Worm (Caenorhabditis elegans) whole organism, late embryonic: Measurements from ENCODE around the gene fbxc-40.
"Not testable (repeated sequence)": the region's sequence is repeated elsewhere in the genome, so short reads cannot be mapped to it uniquely, and the experiment has no call there.

Source experiments
- C38D4.7 ChIP-seq: fragments of 200-800 bp; sonication (Bioruptor generic); optimal IDR thresholded peaks from 2 replicates; lab custom pipeline; 2018; ENCODE audit warnings: mild to moderate bottlenecking, missing genetic modification characterization, moderate library complexity, missing compliant biosample characterization
- K02D7.2 ChIP-seq: sonication (generic microtip); optimal IDR thresholded peaks from 2 replicates; lab custom pipeline; 2017; ENCODE audit warnings: mild to moderate bottlenecking, missing genetic modification characterization, missing compliant biosample characterization
- K09A11.1 ChIP-seq: sonication (generic microtip); optimal IDR thresholded peaks from 2 replicates; lab custom pipeline; 2017; ENCODE audit warnings: antibody characterized with exemption, mild to moderate bottlenecking, missing genetic modification characterization, missing compliant biosample characterization; ENCODE audit not compliant: insufficient read depth
- ama-1 ChIP-seq: fragments of 150-350 bp; optimal IDR thresholded peaks from 2 replicates; lab custom pipeline; 2014
- ceh-14 ChIP-seq: sonication (generic microtip); optimal IDR thresholded peaks from 2 replicates; lab custom pipeline; 2016; ENCODE audit warnings: missing genotype, missing genetic modification characterization, missing compliant biosample characterization
- ceh-22 ChIP-seq: sonication (generic microtip); optimal IDR thresholded peaks from 2 replicates; lab custom pipeline; 2017; ENCODE audit warnings: missing biosample characterization, missing genetic modification characterization
- ceh-30 ChIP-seq: fragments of 150-350 bp; optimal IDR thresholded peaks from 2 replicates; lab custom pipeline; 2014; ENCODE audit warnings: missing biosample characterization, missing genetic modification characterization
- ceh-48 ChIP-seq: sonication (generic microtip); optimal IDR thresholded peaks from 2 replicates; lab custom pipeline; 2016; ENCODE audit warnings: missing genetic modification characterization, inconsistent platforms, missing compliant biosample characterization
- ceh-6 ChIP-seq: fragments of 200-800 bp; sonication (Bioruptor generic); optimal IDR thresholded peaks from 2 replicates; lab custom pipeline; 2018; ENCODE audit warnings: mild to moderate bottlenecking, missing genetic modification characterization, missing compliant biosample characterization
- che-1 ChIP-seq: sonication (generic microtip); optimal IDR thresholded peaks from 2 replicates; lab custom pipeline; 2016; ENCODE audit warnings: mild to moderate bottlenecking, missing genetic modification characterization, missing compliant biosample characterization
- dve-1 ChIP-seq: sonication (generic microtip); optimal IDR thresholded peaks from 2 replicates; lab custom pipeline; 2017; ENCODE audit warnings: antibody characterized with exemption, mild to moderate bottlenecking, missing genetic modification characterization, missing compliant biosample characterization
- elt-2 ChIP-seq: sonication (generic microtip); optimal IDR thresholded peaks from 2 replicates; lab custom pipeline; 2016; ENCODE audit warnings: missing genetic modification reagents, missing genetic modification characterization, missing compliant biosample characterization
- elt-4 ChIP-seq: sonication (generic microtip); optimal IDR thresholded peaks from 2 replicates; lab custom pipeline; 2016; ENCODE audit warnings: missing genetic modification characterization, missing compliant biosample characterization
- fax-1 ChIP-seq: sonication (generic microtip); optimal IDR thresholded peaks from 2 replicates; lab custom pipeline; 2016; ENCODE audit warnings: missing genotype, missing genetic modification characterization, missing compliant biosample characterization
- fkh-6 ChIP-seq: sonication (generic microtip); optimal IDR thresholded peaks from 2 replicates; lab custom pipeline; 2016; ENCODE audit warnings: missing genetic modification characterization, missing compliant biosample characterization
- gmeb-2 ChIP-seq: sonication (generic microtip); optimal IDR thresholded peaks from 2 replicates; lab custom pipeline; 2016; ENCODE audit warnings: missing genetic modification characterization, inconsistent platforms, missing compliant biosample characterization
- hlh-13 ChIP-seq: fragments of 200-800 bp; sonication (Bioruptor generic); optimal IDR thresholded peaks from 2 replicates; lab custom pipeline; 2018; ENCODE audit warnings: mild to moderate bottlenecking, missing genetic modification characterization, missing compliant biosample characterization
- hlh-15 ChIP-seq: sonication (generic microtip); optimal IDR thresholded peaks from 2 replicates; lab custom pipeline; 2016; ENCODE audit warnings: missing genetic modification characterization, missing compliant biosample characterization
- hlh-30 ChIP-seq: sonication (generic microtip); optimal IDR thresholded peaks from 2 replicates; lab custom pipeline; 2017; ENCODE audit warnings: antibody characterized with exemption, missing genetic modification characterization, missing compliant biosample characterization; ENCODE audit not compliant: insufficient read depth
- hlh-6 ChIP-seq: sonication (generic microtip); optimal IDR thresholded peaks from 2 replicates; lab custom pipeline; 2016; ENCODE audit warnings: missing genotype, missing genetic modification characterization, missing compliant biosample characterization
- hlh-8 ChIP-seq: sonication (generic microtip); optimal IDR thresholded peaks from 2 replicates; lab custom pipeline; 2016; ENCODE audit warnings: missing genotype, missing genetic modification characterization, missing compliant biosample characterization
- mec-3 ChIP-seq: sonication (generic microtip); optimal IDR thresholded peaks from 2 replicates; lab custom pipeline; 2016; ENCODE audit warnings: borderline replicate concordance, missing genetic modification characterization, missing compliant biosample characterization
- nfya-1 ChIP-seq: sonication (generic microtip); optimal IDR thresholded peaks from 2 replicates; lab custom pipeline; 2017; ENCODE audit warnings: missing genetic modification characterization, mild to moderate bottlenecking, missing compliant biosample characterization, antibody characterized with exemption, moderate library complexity
- nhr-11 ChIP-seq: fragments of 150-350 bp; optimal IDR thresholded peaks from 2 replicates; lab custom pipeline; 2014; ENCODE audit warnings: missing biosample characterization, missing genetic modification characterization
- nhr-232 ChIP-seq: sonication (generic microtip); optimal IDR thresholded peaks from 2 replicates; lab custom pipeline; 2016; ENCODE audit warnings: missing genetic modification characterization, missing compliant biosample characterization
- odd-2 ChIP-seq: sonication (generic microtip); optimal IDR thresholded peaks from 2 replicates; lab custom pipeline; 2017; ENCODE audit warnings: antibody characterized with exemption, mild to moderate bottlenecking, missing genetic modification characterization, missing compliant biosample characterization
- pha-2 ChIP-seq: sonication (generic microtip); optimal IDR thresholded peaks from 2 replicates; lab custom pipeline; 2017; ENCODE audit warnings: mild to moderate bottlenecking, missing genetic modification characterization, missing compliant biosample characterization
- pha-4 ChIP-seq: fragments of 150-350 bp; optimal IDR thresholded peaks from 2 replicates; lab custom pipeline; 2018; ENCODE audit warnings: missing biosample characterization, missing genetic modification reagents, missing genetic modification characterization
- pqm-1 ChIP-seq: sonication (generic microtip); optimal IDR thresholded peaks from 2 replicates; lab custom pipeline; 2016; ENCODE audit warnings: missing genetic modification characterization, missing compliant biosample characterization
- pros-1 ChIP-seq: fragments of 150-350 bp; optimal IDR thresholded peaks from 2 replicates; lab custom pipeline; 2014; ENCODE audit warnings: missing biosample characterization, missing genetic modification reagents, missing genetic modification characterization
- ref-2 ChIP-seq: sonication (generic microtip); optimal IDR thresholded peaks from 2 replicates; lab custom pipeline; 2016; ENCODE audit warnings: missing genetic modification characterization, missing compliant biosample characterization
- sdc-2 ChIP-seq: sonication (generic microtip); optimal IDR thresholded peaks from 2 replicates; lab custom pipeline; 2016; ENCODE audit warnings: missing genotype, missing genetic modification characterization, missing compliant biosample characterization
- sox-2 ChIP-seq: fragments of 200-800 bp; sonication (Bioruptor generic); IDR thresholded peaks from 2 replicates; pipeline ENCODE4 v1.3.6; 2022; ENCODE audit warnings: missing genetic modification reagents, missing genetic modification characterization, missing compliant biosample characterization
- sox-4 ChIP-seq: sonication (generic microtip); optimal IDR thresholded peaks from 2 replicates; lab custom pipeline; 2017; ENCODE audit warnings: mild to moderate bottlenecking, missing genetic modification characterization, inconsistent platforms, missing compliant biosample characterization
- tbx-7 ChIP-seq: sonication (generic microtip); optimal IDR thresholded peaks from 2 replicates; lab custom pipeline; 2016; ENCODE audit warnings: missing genotype, missing genetic modification characterization, missing compliant biosample characterization
- ttx-3 ChIP-seq: sonication (generic microtip); optimal IDR thresholded peaks from 2 replicates; lab custom pipeline; 2016; ENCODE audit warnings: missing genetic modification reagents, missing genetic modification characterization, missing compliant biosample characterization
- unc-42 ChIP-seq: sonication (generic microtip); optimal IDR thresholded peaks from 2 replicates; lab custom pipeline; 2016; ENCODE audit warnings: missing genotype, missing genetic modification characterization, missing compliant biosample characterization
- zip-5 ChIP-seq: sonication (generic microtip); optimal IDR thresholded peaks from 2 replicates; lab custom pipeline; 2016; ENCODE audit warnings: missing genetic modification characterization, missing compliant biosample characterization

Gene fbxc-40

DNA sequence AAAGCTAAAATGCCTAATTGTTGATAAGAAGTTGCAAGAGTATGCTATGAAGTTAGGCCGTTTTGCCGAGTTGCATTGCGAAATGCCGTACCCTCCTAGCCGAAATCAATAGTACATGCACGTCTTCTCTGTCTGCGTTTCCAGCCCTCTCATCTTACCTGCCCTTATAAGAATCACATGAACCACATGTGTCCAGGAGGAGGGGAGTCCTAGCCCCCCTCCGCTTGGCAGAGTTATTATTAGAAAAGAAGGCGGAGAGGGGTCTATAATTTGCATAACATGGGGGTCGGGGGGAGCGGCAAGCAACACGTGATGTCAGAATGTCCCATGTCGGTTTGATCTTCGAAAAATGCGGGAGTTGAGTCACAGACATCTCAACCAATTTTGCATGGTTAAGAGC is 32.8 kb upstream of the fbxc-40 start:
- TF ChIP-seq fkh-6 (no peak), hlh-30 (tag; lab: Kevin White, UChicago) (peak; percentile 60), ceh-48 (tag; lab: Kevin White, UChicago) (peak; percentile 6)

DNA sequence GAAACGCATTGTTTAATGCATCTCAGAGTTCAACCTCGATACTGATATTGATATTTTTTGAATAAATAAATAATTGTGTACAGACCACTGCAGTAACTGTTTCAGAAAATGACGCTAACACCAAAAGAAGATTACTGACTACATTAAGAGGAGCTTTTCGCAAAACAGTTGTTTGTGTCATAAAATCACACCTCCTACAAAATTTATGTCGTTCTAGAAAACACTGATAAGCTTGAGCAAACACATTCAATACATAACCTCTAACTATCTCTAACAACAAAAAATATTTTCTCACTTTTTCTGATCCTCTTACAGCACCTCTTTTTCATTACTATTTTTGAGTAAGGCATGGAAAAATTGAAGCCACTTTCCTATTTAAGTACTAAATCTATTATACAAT is 31.2 kb upstream of the fbxc-40 start, which contains the start of gene fbxc-7:
TSS of gene fbxc-7 (plus strand) at position 301 of the 400 bp plus-strand sequence.
- not testable (repeated sequence) for TF ChIP-seq ceh-30, sdc-2, che-1 (tag; lab: Kevin White, UChicago)

DNA sequence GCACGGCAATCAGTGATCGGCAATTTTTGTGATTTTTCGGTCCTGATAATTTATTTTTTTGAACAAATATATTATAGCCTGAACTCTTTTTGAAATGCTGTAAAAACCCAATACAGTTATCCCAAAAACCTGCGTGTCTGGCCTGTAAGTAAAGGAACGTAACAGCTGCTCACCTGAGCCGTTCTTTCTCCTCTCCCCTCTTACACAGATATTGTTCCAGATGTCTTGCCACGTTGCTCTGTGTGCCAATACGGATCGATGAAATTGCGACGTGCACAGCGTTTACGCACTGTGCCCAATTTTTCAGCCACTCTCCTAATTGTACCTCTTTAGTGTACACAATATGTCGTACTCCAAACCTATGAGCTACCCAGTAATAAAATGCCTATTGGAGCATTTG is 27.2 kb upstream of the fbxc-40 start, which contains the start of gene sdz-4:
TSS of gene sdz-4 (plus strand) at position 301 of the 400 bp plus-strand sequence.
- TF ChIP-seq odd-2 (tag; lab: Kevin White, UChicago) (no peak), dve-1 (tag; lab: Kevin White, UChicago) (no peak), pros-1 (tag; lab: Kevin White, UChicago) (no peak), nfya-1 (tag; lab: Kevin White, UChicago) (no peak), hlh-8 (no peak), ref-2 (tag; lab: Kevin White, UChicago) (no peak), pha-2 (tag; lab: Kevin White, UChicago) (no peak), hlh-13 (GFP tag; lab: Kevin White, UChicago) (no peak), C38D4.7 (no peak), hlh-15 (no peak), ceh-6 (GFP tag; lab: Kevin White, UChicago) (no peak), pha-4 (tag; lab: Kevin White, UChicago) (no peak), mec-3 (tag; lab: Kevin White, UChicago) (no peak), K02D7.2 (no peak), nhr-232 (tag; lab: Kevin White, UChicago) (no peak), zip-5 (tag; lab: Kevin White, UChicago) (no peak), ttx-3 (tag; lab: Kevin White, UChicago) (no peak), ceh-14 (no peak)

DNA sequence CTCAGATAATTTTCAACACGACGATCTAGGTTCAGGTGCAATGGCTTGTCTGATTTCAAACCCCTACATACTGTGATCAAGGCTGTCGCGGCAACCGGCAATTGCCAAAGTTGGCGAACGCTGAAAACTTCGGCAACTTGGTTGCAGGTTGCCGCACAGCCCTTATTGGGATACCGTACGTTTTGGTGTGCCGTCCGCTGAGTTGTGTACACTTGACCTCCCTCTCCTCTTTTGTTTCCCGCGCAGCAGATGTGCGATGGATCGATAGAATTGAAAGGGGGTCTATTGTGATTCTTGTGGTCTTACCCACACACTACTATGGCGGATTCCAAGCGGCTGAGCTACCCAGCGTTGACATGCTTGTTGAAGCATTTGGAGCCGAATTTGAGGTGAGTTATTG is 25.6 kb upstream of the fbxc-40 start, which contains the start of the genes C32B5.18 and C32B5.7:
TSS of gene C32B5.18 (plus strand) at position 301 of the 400 bp plus-strand sequence.
TSS of gene C32B5.7 (plus strand) at position 311 of the 400 bp plus-strand sequence.
- no peak for TF ChIP-seq dve-1 (tag; lab: Kevin White, UChicago)
- TF ChIP-seq ceh-6 (GFP tag; lab: Kevin White, UChicago): no peak
- TF ChIP-seq nfya-1 (tag; lab: Kevin White, UChicago): no peak
- TF ChIP-seq ceh-48 (tag; lab: Kevin White, UChicago): no peak
- TF ChIP-seq gmeb-2 (tag; lab: Kevin White, UChicago): no peak
- no peak for TF ChIP-seq tbx-7
- no peak for TF ChIP-seq ceh-14
- TF ChIP-seq ceh-22 (tag; lab: Kevin White, UChicago): no peak
- no peak for TF ChIP-seq sox-2 (GFP tag; lab: Robert Waterston, UW)
- TF ChIP-seq ama-1 (lab: Kevin White, UChicago): no peak
- TF ChIP-seq odd-2 (tag; lab: Kevin White, UChicago): no peak
- TF ChIP-seq hlh-13 (GFP tag; lab: Kevin White, UChicago): no peak

DNA sequence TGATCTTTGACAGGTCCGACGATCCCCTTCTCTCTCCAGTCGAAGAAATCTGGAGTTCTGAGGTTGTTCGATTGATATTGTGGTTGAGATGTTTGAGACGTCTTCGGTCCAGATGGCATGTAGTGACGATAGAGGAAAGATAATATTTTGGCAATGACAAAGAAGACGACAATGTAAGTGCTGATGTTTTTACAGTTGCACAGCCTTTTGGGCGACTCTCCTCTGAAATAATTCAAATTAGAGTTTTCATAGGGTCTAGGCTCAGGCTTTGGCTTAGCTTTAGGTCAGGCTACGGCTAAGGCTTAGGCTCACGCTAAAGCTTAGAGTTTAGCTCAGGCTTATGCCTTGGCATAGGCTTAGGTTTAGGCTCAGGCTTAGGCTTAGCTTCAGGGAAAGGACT is 23.8 kb upstream of the fbxc-40 start, which contains the start of gene C32B5.13:
TSS of gene C32B5.13 (minus strand) at position 101 of the 400 bp plus-strand sequence.
- TF ChIP-seq unc-42 (tag; lab: Kevin White, UChicago) (no peak), elt-2 (tag; lab: Kevin White, UChicago) (no peak), ceh-14 (no peak), hlh-13 (GFP tag; lab: Kevin White, UChicago) (no peak), dve-1 (tag; lab: Kevin White, UChicago) (no peak), pqm-1 (no peak), hlh-30 (tag; lab: Kevin White, UChicago) (no peak), ref-2 (tag; lab: Kevin White, UChicago) (no peak), ceh-48 (tag; lab: Kevin White, UChicago) (no peak), nhr-232 (tag; lab: Kevin White, UChicago) (no peak), hlh-6 (no peak), mec-3 (tag; lab: Kevin White, UChicago) (no peak), fax-1 (tag; lab: Kevin White, UChicago) (no peak), sox-4 (tag; lab: Kevin White, UChicago) (no peak), nfya-1 (tag; lab: Kevin White, UChicago) (no peak), K09A11.1 (tag; lab: Kevin White, UChicago) (no peak), nhr-11 (tag; lab: Kevin White, UChicago) (no peak), elt-4 (tag; lab: Kevin White, UChicago) (no peak)
